Fruit fly (Drosophila melanogaster): ENCODE measurements around the gene CG3982.

The CG3982 gene

DNA sequence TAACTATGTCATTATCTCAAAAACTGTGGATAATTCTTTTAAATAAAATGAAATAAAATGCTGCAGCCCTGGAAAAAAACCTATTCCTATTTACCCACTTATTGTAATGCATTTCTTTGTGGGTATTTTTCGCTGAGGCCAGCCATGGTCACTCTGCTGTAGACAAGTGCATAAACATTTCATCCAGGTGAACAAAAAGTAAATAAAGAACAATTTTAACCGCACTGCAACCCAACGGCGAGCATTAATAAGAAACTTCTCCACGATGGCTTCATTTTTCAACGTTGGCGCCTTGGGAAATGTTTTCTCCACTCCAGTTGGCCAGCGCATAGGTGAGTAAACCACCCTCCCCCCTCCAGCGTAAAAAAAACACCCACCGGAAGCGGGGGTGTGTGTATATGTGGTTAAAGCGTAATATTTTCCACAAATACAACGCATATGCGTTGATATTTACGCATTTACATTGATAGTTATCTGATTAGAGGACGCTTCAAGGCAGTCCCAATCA lies 29.6 kb upstream of the CG3982 start, which contains the start of gene CG3529 (continued):
- TF ChIP-seq pfk (GFP tag; optimal IDR thresholded peaks at IDR 0.05) (peak; percentile 16), amos (GFP tag; IDR thresholded peaks at IDR 0.05; ENCODE audit: partially characterized antibody) (no peak; the same call in 1 of the 2 replicates), ewg (GFP tag; optimal IDR thresholded peaks at IDR 0.05) (peak; percentile 14), CG10462 (GFP tag; optimal IDR thresholded peaks at IDR 0.05) (no peak), Sox102F (GFP tag; optimal IDR thresholded peaks at IDR 0.05) (peak; percentile 21), cg (GFP tag; optimal IDR thresholded peaks at IDR 0.05) (no peak), CG12744 (GFP tag; optimal IDR thresholded peaks at IDR 0.05) (no peak), usp (GFP tag; optimal IDR thresholded peaks at IDR 0.05) (no peak), vfl (GFP tag; optimal IDR thresholded peaks at IDR 0.05) (no peak), salm (tag; optimal IDR thresholded peaks at IDR 0.05) (no peak), esg (GFP tag; conservative IDR thresholded peaks at IDR 0.05) (no peak), Trl (optimal IDR thresholded peaks at IDR 0.05) (no peak), Trl (GFP tag; optimal IDR thresholded peaks at IDR 0.05) (no peak), Taf1 (GFP tag; IDR thresholded peaks at IDR 0.05) (no peak), CG6791 (GFP tag; IDR thresholded peaks at IDR 0.05; ENCODE audit: partially characterized antibody) (0 out of 3 replicates have a peak, but pooled peaks have one; percentile 46), CG1832 (GFP tag; optimal IDR thresholded peaks at IDR 0.05) (no peak), CG13775 (GFP tag; optimal IDR thresholded peaks at IDR 0.05) (no peak), Dip3 (GFP tag; optimal IDR thresholded peaks at IDR 0.05) (no peak), Deaf1 (tag; optimal IDR thresholded peaks at IDR 0.05) (no peak), CG8765 (GFP tag; IDR thresholded peaks at IDR 0.05) (no peak), H2.0 (GFP tag; IDR thresholded peaks at IDR 0.05) (peak; percentile 27; the same call in 1 of the 2 replicates), ems (GFP tag; optimal IDR thresholded peaks at IDR 0.05) (peak; percentile 8), eyg (GFP tag; optimal IDR thresholded peaks at IDR 0.05) (no peak), CG14050 (GFP tag; IDR thresholded peaks at IDR 0.05) (no peak), org-1 (GFP tag; optimal IDR thresholded peaks at IDR 0.05) (no peak), seq (GFP tag; IDR thresholded peaks at IDR 0.05) (no peak; the same call in 1 of the 2 replicates), CG10147 (GFP tag; optimal IDR thresholded peaks at IDR 0.05) (peak; percentile 8), CG11085 (GFP tag; IDR thresholded peaks at IDR 0.05) (no peak), CG9817 (tag; optimal IDR thresholded peaks at IDR 0.05) (peak; percentile 30), HmgZ (tag; optimal IDR thresholded peaks at IDR 0.05) (peak; percentile 3), ab (GFP tag; optimal IDR thresholded peaks at IDR 0.05) (no peak), CG13296 (GFP tag; optimal IDR thresholded peaks at IDR 0.05) (no peak), shn (GFP tag; optimal IDR thresholded peaks at IDR 0.05) (no peak), ranshi (GFP tag; IDR thresholded peaks at IDR 0.05) (0 out of 2 replicates have a peak, but pooled peaks have one; percentile 8), Doc3 (GFP tag; IDR thresholded peaks at IDR 0.05; ENCODE audit: partially characterized antibody) (no peak), Dbx (GFP tag; IDR thresholded peaks at IDR 0.05) (no peak), wor (GFP tag; IDR thresholded peaks at IDR 0.05) (no peak), Poxn (GFP tag; IDR thresholded peaks at IDR 0.05) (no peak), Jarid2 (GFP tag; optimal IDR thresholded peaks at IDR 0.05) (no peak), gro (GFP tag; optimal IDR thresholded peaks at IDR 0.05) (no peak), Meics (GFP tag; optimal IDR thresholded peaks at IDR 0.05) (peak; percentile 59), CG10209 (GFP tag; optimal IDR thresholded peaks at IDR 0.05) (peak; percentile 8), chif (GFP tag; optimal IDR thresholded peaks at IDR 0.05) (no peak), Fer2 (tag; optimal IDR thresholded peaks at IDR 0.05) (no peak), pros (GFP tag; optimal IDR thresholded peaks at IDR 0.05) (no peak), cwo (GFP tag; optimal IDR thresholded peaks at IDR 0.05) (no peak), kah (GFP tag; optimal IDR thresholded peaks at IDR 0.05) (peak; percentile 44), CG8281 (tag; optimal IDR thresholded peaks at IDR 0.05) (no peak), CG4730 (GFP tag; IDR thresholded peaks at IDR 0.05) (no peak), CG14860 (GFP tag; IDR thresholded peaks at IDR 0.05; ENCODE audit: partially characterized antibody) (no peak), Sox100B (GFP tag; optimal IDR thresholded peaks at IDR 0.05) (peak; percentile 57)

Measured in whole organism, embryonic.